Worm (Caenorhabditis elegans): ENCODE results near the gene srh-265.

The srh-265 gene

DNA sequence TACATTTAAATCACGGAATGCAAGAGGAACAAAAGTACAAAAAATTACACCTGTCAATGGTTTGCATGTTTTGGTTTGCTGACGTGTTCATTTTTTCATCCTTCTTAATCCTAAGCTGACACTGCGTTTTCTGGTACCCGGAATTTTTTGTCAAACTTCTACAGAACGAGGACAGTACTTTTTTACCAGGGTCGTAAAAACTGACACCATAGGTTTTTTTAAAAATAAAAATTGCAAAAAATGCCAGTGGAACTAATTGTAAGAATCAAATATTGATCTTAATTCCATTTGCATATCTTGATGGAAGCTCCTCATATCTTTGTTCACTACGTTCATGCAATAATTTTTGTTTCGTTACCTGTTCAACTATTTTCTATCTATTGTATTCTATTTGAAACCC lies 11.2 kb upstream of the srh-265 start, which contains the start of gene srh-258:
TSS of gene srh-258 (plus strand) at position 301 of the 400 bp plus-strand sequence.
- TF ChIP-seq F52B5.7 (tag; optimal IDR thresholded peaks at IDR 0.05) (no peak), ets-4 (GFP tag; optimal IDR thresholded peaks at IDR 0.05) (no peak), madf-3 (GFP tag; IDR thresholded peaks at IDR 0.05) (no peak), K12H6.12 (tag; optimal IDR thresholded peaks at IDR 0.05) (no peak), C06A6.2 (GFP tag; conservative IDR thresholded peaks at IDR 0.05) (no peak), F10E7.11 (tag; optimal IDR thresholded peaks at IDR 0.05) (no peak), attf-6 (GFP tag; IDR thresholded peaks at IDR 0.05) (no peak), repo-1 (tag; optimal IDR thresholded peaks at IDR 0.05) (no peak), egrh-3 (GFP tag; IDR thresholded peaks at IDR 0.05) (no peak), tlf-1 (GFP tag; optimal IDR thresholded peaks at IDR 0.05) (no peak), Y79H2A.3 (GFP tag; conservative IDR thresholded peaks at IDR 0.05) (no peak)

DNA sequence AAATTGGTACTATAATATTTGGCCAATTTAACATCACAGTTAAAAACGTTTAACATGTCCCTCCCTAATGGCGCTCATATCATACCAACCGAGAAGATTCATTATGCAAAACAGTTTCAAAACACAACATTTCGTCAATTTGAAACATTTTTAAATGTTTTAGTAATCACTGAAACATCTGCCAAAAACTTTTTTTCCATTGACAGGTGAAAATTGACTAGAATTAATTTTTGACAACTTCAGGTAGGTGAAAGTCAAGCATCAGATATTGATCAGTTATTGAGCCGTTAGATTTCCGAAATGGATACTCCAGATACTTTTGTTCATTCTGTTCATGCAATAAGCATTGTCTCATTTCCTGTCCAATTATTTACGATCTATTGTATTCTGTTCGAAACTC lies 9.1 kb upstream of the srh-265 start, which contains the start of gene srh-257:
TSS of gene srh-257 (plus strand) at position 301 of the 400 bp plus-strand sequence.
- TF ChIP-seq sptf-2 (GFP tag; optimal IDR thresholded peaks at IDR 0.05): no peak
- TF ChIP-seq snpc-1.3 (tag; optimal IDR thresholded peaks at IDR 0.05; ENCODE audit: insufficient read depth): no peak
- no peak for TF ChIP-seq snpc-3.4 (tag; optimal IDR thresholded peaks at IDR 0.05)
- no peak for TF ChIP-seq cebp-1 (GFP tag; IDR thresholded peaks at IDR 0.05)
- no peak for TF ChIP-seq cebp-1 (tag; optimal IDR thresholded peaks at IDR 0.05)
- TF ChIP-seq atf-7 (tag; optimal IDR thresholded peaks at IDR 0.05): no peak
- no peak for TF ChIP-seq lin-35 (GFP tag; optimal IDR thresholded peaks at IDR 0.05)
- no peak for TF ChIP-seq tlf-1 (GFP tag; optimal IDR thresholded peaks at IDR 0.05)
- no peak for TF ChIP-seq tbp1 (GFP tag; optimal IDR thresholded peaks at IDR 0.05)
- TF ChIP-seq ceh-91 (GFP tag; IDR thresholded peaks at IDR 0.05): no peak
- no peak for TF ChIP-seq pha-4 (tag; optimal IDR thresholded peaks at IDR 0.05)
- no peak for TF ChIP-seq nhr-179 (tag; optimal IDR thresholded peaks at IDR 0.05)
- TF ChIP-seq F33H1.4 (GFP tag; IDR thresholded peaks at IDR 0.05): no peak

DNA sequence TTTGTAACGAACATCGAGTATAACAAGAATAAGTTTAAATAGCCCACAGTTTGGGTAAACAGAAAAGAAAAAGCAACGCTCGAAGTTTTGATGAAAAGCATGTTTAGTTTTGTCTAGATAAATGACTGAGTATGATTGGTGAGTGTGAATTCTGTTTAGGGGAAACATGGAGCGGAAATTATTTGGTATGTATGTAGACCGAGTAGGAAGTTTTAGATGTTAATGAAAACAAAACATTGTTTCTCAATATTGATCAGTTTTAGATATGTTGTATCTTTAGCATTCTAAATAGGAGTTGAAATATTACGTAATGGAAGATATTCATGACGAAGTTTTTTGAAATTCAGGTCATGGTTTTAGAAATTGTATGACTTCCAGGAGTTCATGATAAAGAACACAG lies 3.4 kb upstream of the srh-265 start, which contains the start of gene srbc-63:
TSS of gene srbc-63 (minus strand) at position 101 of the 400 bp plus-strand sequence.
- TF ChIP-seq lag-1 (GFP tag; IDR thresholded peaks at IDR 0.05) (no peak), K11D2.4 (GFP tag; IDR thresholded peaks at IDR 0.05) (no peak), ceh-100 (GFP tag; IDR thresholded peaks at IDR 0.05) (no peak)

ce11 chrV:15413847-15414246 lies 2.2 kb upstream of the srh-265 start, which contains the start of gene srh-264:
TSS of gene srh-264 (plus strand) at chrV:15414147.
- TF ChIP-seq ztf-26 (tag; optimal IDR thresholded peaks at IDR 0.05) (no peak), ceh-58 (GFP tag; IDR thresholded peaks at IDR 0.05) (no peak), sptf-2 (GFP tag; optimal IDR thresholded peaks at IDR 0.05) (no peak), K12H6.12 (tag; optimal IDR thresholded peaks at IDR 0.05) (no peak), C17E4.6 (GFP tag; IDR thresholded peaks at IDR 0.05) (no peak), dox-1 (GFP tag; IDR thresholded peaks at IDR 0.05) (no peak), nhr-90 (tag; optimal IDR thresholded peaks at IDR 0.05) (no peak), snpc-3.4 (tag; optimal IDR thresholded peaks at IDR 0.05) (no peak), ceh-100 (GFP tag; IDR thresholded peaks at IDR 0.05) (no peak)

- no peak for TF ChIP-seq egl-18 (GFP tag; IDR thresholded peaks at IDR 0.05)
- no peak for TF ChIP-seq him-1 (tag; optimal IDR thresholded peaks at IDR 0.05)
- no peak for TF ChIP-seq lin-54 (GFP tag; optimal IDR thresholded peaks at IDR 0.05)
- TF ChIP-seq attf-5 (GFP tag; optimal IDR thresholded peaks at IDR 0.05): no peak
- TF ChIP-seq zfh-2 (GFP tag; conservative IDR thresholded peaks at IDR 0.05): no peak
- no peak for TF ChIP-seq ama-1 (optimal IDR thresholded peaks at IDR 0.05)
- no peak for TF ChIP-seq ama-1 (GFP tag; optimal IDR thresholded peaks at IDR 0.05)
- TF ChIP-seq ccch-3 (GFP tag; optimal IDR thresholded peaks at IDR 0.05): no peak
- no peak for TF ChIP-seq die-1 (tag; optimal IDR thresholded peaks at IDR 0.05)
- TF ChIP-seq chd-7 (tag; optimal IDR thresholded peaks at IDR 0.05): no peak
- no peak for TF ChIP-seq Y95B8A.8 (GFP tag; IDR thresholded peaks at IDR 0.05)
- no peak for TF ChIP-seq ztf-26 (tag; optimal IDR thresholded peaks at IDR 0.05)
- TF ChIP-seq ets-4 (GFP tag; optimal IDR thresholded peaks at IDR 0.05): no peak
- TF ChIP-seq ceh-40 (GFP tag; IDR thresholded peaks at IDR 0.05): no peak
- no peak for TF ChIP-seq tbx-9 (tag; optimal IDR thresholded peaks at IDR 0.05; ENCODE audit: borderline replicate concordance)
- TF ChIP-seq C17E4.6 (GFP tag; IDR thresholded peaks at IDR 0.05): no peak
Measured at ce11 chrV:15417822-15418221, 1.8 kb downstream of the srh-265 start, which contains the start of gene T06E6.10. TSS of gene T06E6.10 (plus strand) at chrV:15418122.
